Fruit fly (Drosophila melanogaster): ENCODE data around the gene Mcm2.

Gene Mcm2

DNA sequence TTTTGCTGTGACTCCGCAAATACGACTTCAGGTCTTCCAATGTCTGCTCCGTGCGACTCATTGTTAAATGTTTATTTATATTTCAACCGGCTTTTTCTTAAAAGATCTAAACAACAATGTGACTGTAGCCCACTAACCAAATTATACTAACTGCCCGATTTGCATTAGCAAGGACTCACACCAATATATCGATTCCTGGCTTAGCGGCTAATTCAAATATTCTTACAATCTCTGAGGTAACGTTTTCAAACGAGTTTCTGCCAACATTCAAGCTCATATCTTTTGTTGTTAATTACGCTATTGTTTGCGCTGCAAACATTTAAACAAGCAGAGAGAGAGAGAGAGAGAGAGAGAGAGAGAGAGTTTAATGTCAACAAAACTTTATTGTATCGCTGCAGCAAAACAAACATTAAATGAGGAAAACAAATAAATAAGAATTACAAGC, 43.8 kb downstream of the Mcm2 start, which contains the start of gene tex (continued):
- no peak for TF ChIP-seq lbe (GFP tag; optimal IDR thresholded peaks at IDR 0.05)
- TF ChIP-seq gro (GFP tag; optimal IDR thresholded peaks at IDR 0.05), result no peak
- no peak for TF ChIP-seq Dip2 (GFP tag; IDR thresholded peaks at IDR 0.05)
- TF ChIP-seq CG2202 (tag; optimal IDR thresholded peaks at IDR 0.05), result peak; percentile 63
- no peak for TF ChIP-seq CG4424 (GFP tag; optimal IDR thresholded peaks at IDR 0.05)
- TF ChIP-seq Sry-δ (GFP tag; optimal IDR thresholded peaks at IDR 0.05), result peak; percentile 66
- no peak for TF ChIP-seq zen2 (GFP tag; IDR thresholded peaks at IDR 0.05; ENCODE audit: partially characterized antibody)
- TF ChIP-seq Oli (tag; optimal IDR thresholded peaks at IDR 0.05), result no peak
- TF ChIP-seq Sox102F (GFP tag; optimal IDR thresholded peaks at IDR 0.05), result no peak
- peak; percentile 22 for TF ChIP-seq Six4 (GFP tag; optimal IDR thresholded peaks at IDR 0.05)
- no peak for TF ChIP-seq lab (GFP tag; optimal IDR thresholded peaks at IDR 0.05)
- TF ChIP-seq ranshi (GFP tag; IDR thresholded peaks at IDR 0.05), result no peak
- TF ChIP-seq CG17385 (GFP tag; optimal IDR thresholded peaks at IDR 0.05), result no peak
- TF ChIP-seq emc (GFP tag; optimal IDR thresholded peaks at IDR 0.05), result no peak
- TF ChIP-seq CG7963 (GFP tag; IDR thresholded peaks at IDR 0.05; ENCODE audit: partially characterized antibody), result no peak
- TF ChIP-seq CG7271 (tag; optimal IDR thresholded peaks at IDR 0.05), result peak; percentile 44
- TF ChIP-seq danr (GFP tag; IDR thresholded peaks at IDR 0.05), result no peak
- TF ChIP-seq CG18619 (GFP tag; optimal IDR thresholded peaks at IDR 0.05), result no peak
- TF ChIP-seq grau (tag; optimal IDR thresholded peaks at IDR 0.05), result no peak
- TF ChIP-seq Drgx (GFP tag; IDR thresholded peaks at IDR 0.05), result no peak
- TF ChIP-seq H15 (GFP tag; IDR thresholded peaks at IDR 0.05), result no peak
- no peak for TF ChIP-seq CG31224 (GFP tag; IDR thresholded peaks at IDR 0.05)
- no peak for TF ChIP-seq CG6854 (GFP tag; optimal IDR thresholded peaks at IDR 0.05)
- peak; percentile 57 for TF ChIP-seq wek (GFP tag; optimal IDR thresholded peaks at IDR 0.05)
- no peak for TF ChIP-seq Hr51 (GFP tag; optimal IDR thresholded peaks at IDR 0.05)
- TF ChIP-seq CG11085 (GFP tag; IDR thresholded peaks at IDR 0.05), result no peak
- TF ChIP-seq Ssrp (tag; optimal IDR thresholded peaks at IDR 0.05), result no peak
- TF ChIP-seq Antp (GFP tag; optimal IDR thresholded peaks at IDR 0.05), result no peak
- no peak for TF ChIP-seq Bdp1 (GFP tag; optimal IDR thresholded peaks at IDR 0.05)
- TF ChIP-seq ssp (GFP tag; IDR thresholded peaks at IDR 0.05), result no peak
- TF ChIP-seq h (optimal IDR thresholded peaks at IDR 0.05), result no peak
- TF ChIP-seq HLH4C (GFP tag; IDR thresholded peaks at IDR 0.05; ENCODE audit: partially characterized antibody), result no peak
- TF ChIP-seq CG12104 (GFP tag; optimal IDR thresholded peaks at IDR 0.05), result peak; percentile 3
- no peak for TF ChIP-seq jigr1 (GFP tag; IDR thresholded peaks at IDR 0.05)
- no peak for TF ChIP-seq Lpt (GFP tag; optimal IDR thresholded peaks at IDR 0.05)
- TF ChIP-seq chm (GFP tag; IDR thresholded peaks at IDR 0.05), result no peak
- TF ChIP-seq CG13296 (GFP tag; optimal IDR thresholded peaks at IDR 0.05), result no peak
- TF ChIP-seq Dbx (GFP tag; IDR thresholded peaks at IDR 0.05), result no peak
- TF ChIP-seq ro (GFP tag; IDR thresholded peaks at IDR 0.05), result no peak
- no peak for TF ChIP-seq Gug (GFP tag; IDR thresholded peaks at IDR 0.05)
- TF ChIP-seq chn (GFP tag; optimal IDR thresholded peaks at IDR 0.05), result no peak
- peak in 1 of 3 experiments; percentile 49 for TF ChIP-seq lola (GFP tag; optimal IDR thresholded peaks at IDR 0.05)
- TF ChIP-seq org-1 (GFP tag; optimal IDR thresholded peaks at IDR 0.05), result peak; percentile 29
- no peak for TF ChIP-seq CG30431 (GFP tag; optimal IDR thresholded peaks at IDR 0.05)
- TF ChIP-seq Myb (GFP tag; optimal IDR thresholded peaks at IDR 0.05), result peak; percentile 59
- peak; percentile 14 for TF ChIP-seq Kr (GFP tag; optimal IDR thresholded peaks at IDR 0.05)
- peak; percentile 88 for TF ChIP-seq Awh (GFP tag; IDR thresholded peaks at IDR 0.05)
- TF ChIP-seq CG11398 (GFP tag; optimal IDR thresholded peaks at IDR 0.05), result no peak
- no peak for TF ChIP-seq B-H1 (GFP tag; IDR thresholded peaks at IDR 0.05)
- no peak for TF ChIP-seq Dek (tag; optimal IDR thresholded peaks at IDR 0.05)
- TF ChIP-seq psq (GFP tag; optimal IDR thresholded peaks at IDR 0.05), result no peak
- peak; percentile 52 for TF ChIP-seq CG12236 (GFP tag; optimal IDR thresholded peaks at IDR 0.05)
- TF ChIP-seq gfzf (GFP tag; optimal IDR thresholded peaks at IDR 0.05), result peak; percentile 95

All from whole organism, embryonic.